Fruit fly (Drosophila melanogaster) whole organism, adult: ENCODE measurements around the gene CG7789.

Experiments used
- CG11617 ChIP-seq: fragments of 200-800 bp; sonication (Bioruptor generic); optimal IDR thresholded peaks from 2 replicates; lab custom pipeline; 2017; ENCODE audit warnings: mild to moderate bottlenecking, missing biosample characterization, missing genetic modification reagents, missing genetic modification characterization
- CG12768 ChIP-seq: fragments of 200-800 bp; sonication (Bioruptor generic); optimal IDR thresholded peaks from 2 replicates; lab custom pipeline; 2017; ENCODE audit warnings: missing biosample characterization, missing genetic modification characterization, mild to moderate bottlenecking, moderate library complexity, missing genetic modification reagents
- CG14711 ChIP-seq: fragments of 200-800 bp; sonication (Bioruptor generic); optimal IDR thresholded peaks from 2 replicates; lab custom pipeline; 2018; ENCODE audit warnings: missing biosample characterization, mild to moderate bottlenecking, missing genetic modification characterization, moderate library complexity
- CG1620 ChIP-seq: fragments of 200-800 bp; sonication (Bioruptor generic); optimal IDR thresholded peaks from 2 replicates; lab custom pipeline; 2016; ENCODE audit warnings: missing biosample characterization, missing genetic modification characterization
- CG33017 ChIP-seq: fragments of 200-800 bp; sonication (Bioruptor generic); optimal IDR thresholded peaks from 2 replicates; lab custom pipeline; 2018; ENCODE audit warnings: missing biosample characterization, mild to moderate bottlenecking, missing genetic modification characterization, moderate library complexity
- CG5204 ChIP-seq: fragments of 200-800 bp; sonication (Bioruptor generic); optimal IDR thresholded peaks from 2 replicates; lab custom pipeline; 2016; ENCODE audit warnings: missing biosample characterization, missing genetic modification characterization
- CG7045 ChIP-seq: fragments of 200-800 bp; sonication (Bioruptor generic); optimal IDR thresholded peaks from 2 replicates; lab custom pipeline; 2017; ENCODE audit warnings: missing biosample characterization, mild to moderate bottlenecking, missing genetic modification characterization
- CG7101 ChIP-seq: fragments of 200-800 bp; sonication (Bioruptor generic); optimal IDR thresholded peaks from 2 replicates; lab custom pipeline; 2018; ENCODE audit warnings: missing biosample characterization, mild to moderate bottlenecking, missing genetic modification characterization, moderate library complexity
- Clk ChIP-seq: fragments of 200-800 bp; sonication (Bioruptor generic); optimal IDR thresholded peaks from 2 replicates; lab custom pipeline; 2017; ENCODE audit warnings: missing biosample characterization, missing genetic modification characterization
- Crg-1 ChIP-seq: fragments of 200-800 bp; sonication (Bioruptor generic); optimal IDR thresholded peaks from 2 replicates; lab custom pipeline; 2016; ENCODE audit warnings: missing biosample characterization, missing genetic modification characterization
- Hr96 ChIP-seq: fragments of 200-800 bp; sonication (Bioruptor generic); optimal IDR thresholded peaks from 2 replicates; lab custom pipeline; 2016; ENCODE audit warnings: missing biosample characterization, missing genetic modification characterization
- Mnt ChIP-seq: fragments of 200-800 bp; sonication (Bioruptor generic); optimal IDR thresholded peaks from 2 replicates; lab custom pipeline; 2016; ENCODE audit warnings: missing biosample characterization, mild to moderate bottlenecking, missing genetic modification characterization
- bab1 ChIP-seq: fragments of 200-800 bp; sonication (Bioruptor generic); optimal IDR thresholded peaks from 3 replicates; lab custom pipeline; 2019; ENCODE audit warnings: missing biosample characterization, mild to moderate bottlenecking, missing genetic modification characterization, moderate library complexity
- cic ChIP-seq: fragments of 200-800 bp; sonication (Bioruptor generic); optimal IDR thresholded peaks from 2 replicates; lab custom pipeline; 2017; ENCODE audit warnings: missing biosample characterization, mild to moderate bottlenecking, missing genetic modification characterization, moderate library complexity
- cnc ChIP-seq, 2 experiments: fragments of >200 bp; optimal IDR thresholded peaks; 2 replicates each; lab custom pipeline; 2017
- kay ChIP-seq: fragments of 200-800 bp; sonication (Bioruptor generic); peaks from one replicate; lab custom pipeline; 2016; ENCODE audit warnings: missing biosample characterization, missing genetic modification characterization, borderline replicate concordance
- ovo ChIP-seq: fragments of 200-800 bp; sonication (Bioruptor generic); optimal IDR thresholded peaks from 2 replicates; lab custom pipeline; 2016; ENCODE audit warnings: missing biosample characterization, missing genetic modification characterization
- pad ChIP-seq: fragments of 200-800 bp; sonication (Bioruptor generic); optimal IDR thresholded peaks from 3 replicates; lab custom pipeline; 2017; ENCODE audit warnings: missing biosample characterization, missing genetic modification characterization, mild to moderate bottlenecking, moderate library complexity, missing genetic modification reagents
- tj ChIP-seq: fragments of 200-800 bp; sonication (Bioruptor generic); optimal IDR thresholded peaks from 3 replicates; lab custom pipeline; 2017; ENCODE audit warnings: missing biosample characterization, mild to moderate bottlenecking, missing genetic modification characterization, moderate library complexity
- toe ChIP-seq: fragments of 200-800 bp; sonication (Bioruptor generic); optimal IDR thresholded peaks from 2 replicates; lab custom pipeline; 2016; ENCODE audit warnings: missing biosample characterization, missing genetic modification characterization

The CG7789 gene

DNA sequence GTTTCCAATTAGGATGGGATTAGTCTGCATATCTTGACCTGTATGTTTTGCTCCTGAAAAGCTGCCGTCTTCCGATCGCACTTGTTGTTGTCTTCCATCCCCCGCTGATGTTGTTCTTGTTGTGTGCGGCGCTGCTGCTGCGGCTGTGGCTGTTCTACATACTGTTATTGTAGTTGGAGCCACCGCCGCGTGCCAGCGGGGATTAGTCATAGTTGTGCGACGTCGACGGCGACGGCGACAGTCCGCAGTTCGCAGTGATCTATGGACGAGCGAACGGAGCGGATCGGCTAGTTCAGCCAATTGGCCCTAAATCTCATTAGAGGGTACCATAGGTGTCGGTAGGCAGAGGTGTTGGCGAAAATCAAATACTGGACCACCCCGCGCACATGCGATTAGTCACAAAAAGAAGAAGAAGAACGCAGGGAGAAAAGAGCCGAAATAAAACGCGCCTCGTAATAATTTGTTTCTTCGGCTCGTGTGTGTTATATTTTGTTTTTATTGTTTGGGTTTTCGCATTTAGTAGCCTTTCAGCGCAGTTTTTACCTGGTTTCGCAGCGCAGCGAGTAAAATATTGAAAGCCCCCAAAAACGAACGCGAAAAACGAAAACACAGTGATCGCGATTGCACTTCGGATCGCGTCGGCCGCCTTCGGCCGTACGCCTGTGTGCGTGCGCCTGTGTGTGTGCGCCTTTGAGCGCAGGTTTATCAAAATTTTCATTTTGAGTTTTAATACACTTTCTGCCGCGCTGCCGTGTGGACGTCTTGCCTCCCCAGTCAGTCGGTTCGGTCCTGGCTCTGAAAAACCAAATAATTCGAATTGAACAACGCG is 37.5 kb upstream of the CG7789 start, which contains the start of gene kay:
kay (plus strand) TSS at position 729 of the 829 bp plus-strand sequence.
- TF ChIP-seq toe (GFP tag; lab: Kevin White, UChicago), result no peak
- TF ChIP-seq Crg-1 (GFP tag; lab: Kevin White, UChicago), result no peak
- TF ChIP-seq CG7045 (GFP tag; lab: Kevin White, UChicago), result no peak
- TF ChIP-seq Hr96, result peak; percentile 2
- TF ChIP-seq bab1 (GFP tag; lab: Kevin White, UChicago), result no peak
- peak; percentile 60 for TF ChIP-seq CG12768 (GFP tag; lab: Kevin White, UChicago)
- TF ChIP-seq cnc (optimal IDR thresholded peaks at IDR 0.05; lab: Kevin White, UChicago), result no peak
- TF ChIP-seq CG11617 (GFP tag; lab: Kevin White, UChicago), result no peak
- TF ChIP-seq kay (GFP tag; lab: Kevin White, UChicago), result peak; percentile 53

DNA sequence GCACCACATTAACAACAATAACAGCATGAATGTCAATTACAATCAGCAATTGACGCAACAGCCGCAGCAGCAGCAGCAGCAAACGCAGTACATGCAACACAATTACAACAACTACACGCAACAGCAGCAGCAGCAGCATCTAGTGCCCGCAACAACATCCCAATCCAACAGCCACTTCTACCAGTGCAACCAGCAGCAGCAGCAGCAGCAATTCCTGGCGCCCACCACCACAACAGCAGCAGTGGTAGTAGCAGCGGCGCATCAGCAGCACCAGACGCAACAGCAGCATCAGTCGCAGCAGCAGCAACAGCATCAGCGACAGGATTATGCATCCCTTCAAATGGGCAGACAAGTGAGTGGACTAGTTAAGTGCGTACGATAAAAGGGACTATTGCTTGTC is 35.8 kb upstream of the CG7789 start:
- TF ChIP-seq Crg-1 (GFP tag; lab: Kevin White, UChicago) (no peak), Clk (GFP tag; lab: Kevin White, UChicago) (no peak), cic (GFP tag; lab: Kevin White, UChicago) (no peak), CG1620 (GFP tag; lab: Kevin White, UChicago) (no peak), CG7101 (tag; lab: Kevin White, UChicago) (no peak), cnc (optimal IDR thresholded peaks at IDR 0.05; lab: Kevin White, UChicago) (no peak), CG5204 (GFP tag; lab: Kevin White, UChicago) (no peak), CG33017 (tag; lab: Kevin White, UChicago) (no peak), CG14711 (no peak), toe (GFP tag; lab: Kevin White, UChicago) (no peak), CG12768 (GFP tag; lab: Kevin White, UChicago) (no peak), pad (GFP tag; lab: Kevin White, UChicago) (no peak), bab1 (GFP tag; lab: Kevin White, UChicago) (no peak), Mnt (no peak), tj (GFP tag; lab: Kevin White, UChicago) (no peak), CG7045 (GFP tag; lab: Kevin White, UChicago) (no peak), CG11617 (GFP tag; lab: Kevin White, UChicago) (no peak), kay (GFP tag; lab: Kevin White, UChicago) (no peak)

DNA sequence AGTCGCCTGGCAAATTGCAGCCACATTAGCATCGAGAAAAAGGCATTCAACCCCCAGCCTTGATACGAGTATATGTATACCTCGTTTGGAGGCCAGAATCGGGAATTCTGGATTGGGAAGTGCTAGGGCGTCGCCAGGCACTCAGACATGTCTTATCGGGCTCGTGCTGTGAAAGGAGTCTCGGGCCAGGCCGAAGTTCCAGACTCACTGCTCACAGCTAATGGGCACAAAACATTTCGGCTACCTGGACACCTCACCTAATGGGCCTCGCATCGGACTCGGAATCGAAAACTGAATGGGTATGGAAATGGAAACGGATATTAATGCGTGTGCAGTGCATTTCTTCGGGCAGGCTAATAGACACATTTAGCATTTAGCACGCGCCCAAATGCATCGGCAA is 32.1 kb upstream of the CG7789 start:
- TF ChIP-seq kay (GFP tag; lab: Kevin White, UChicago) (no peak), Mnt (no peak), CG14711 (no peak), pad (GFP tag; lab: Kevin White, UChicago) (no peak), cnc (optimal IDR thresholded peaks at IDR 0.05; lab: Kevin White, UChicago) (no peak), cic (GFP tag; lab: Kevin White, UChicago) (no peak), CG12768 (GFP tag; lab: Kevin White, UChicago) (no peak), Clk (GFP tag; lab: Kevin White, UChicago) (no peak), toe (GFP tag; lab: Kevin White, UChicago) (no peak), CG5204 (GFP tag; lab: Kevin White, UChicago) (no peak), CG7045 (GFP tag; lab: Kevin White, UChicago) (no peak), Crg-1 (GFP tag; lab: Kevin White, UChicago) (no peak), CG33017 (tag; lab: Kevin White, UChicago) (no peak)

DNA sequence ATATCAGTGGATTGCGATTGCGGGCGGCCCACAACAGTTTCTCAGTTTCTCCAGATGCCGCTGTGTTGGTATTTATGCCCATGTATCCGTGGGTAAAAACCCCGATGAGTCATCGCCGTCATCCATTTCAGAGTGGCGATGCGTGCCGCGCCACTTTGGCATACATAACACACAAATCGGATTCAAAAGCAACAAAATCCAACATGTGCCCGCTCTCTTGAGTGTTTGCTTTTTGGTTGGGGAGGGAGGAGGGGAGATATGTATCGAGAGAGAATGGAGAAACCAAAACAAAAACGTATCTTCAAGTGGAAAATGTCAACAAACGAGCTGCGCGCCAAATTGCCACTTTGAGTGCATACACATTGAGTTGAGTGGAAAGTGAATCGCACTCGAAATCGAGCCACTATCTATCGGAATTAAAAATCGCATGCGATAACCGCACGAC is 31.3 kb upstream of the CG7789 start:
- TF ChIP-seq Crg-1 (GFP tag; lab: Kevin White, UChicago) (no peak), kay (GFP tag; lab: Kevin White, UChicago) (no peak), CG7101 (tag; lab: Kevin White, UChicago) (no peak), cic (GFP tag; lab: Kevin White, UChicago) (peak; percentile 86), CG33017 (tag; lab: Kevin White, UChicago) (peak; percentile 20), Mnt (peak; percentile 87), CG11617 (GFP tag; lab: Kevin White, UChicago) (no peak), CG5204 (GFP tag; lab: Kevin White, UChicago) (no peak), CG7045 (GFP tag; lab: Kevin White, UChicago) (no peak), Clk (GFP tag; lab: Kevin White, UChicago) (no peak)

DNA sequence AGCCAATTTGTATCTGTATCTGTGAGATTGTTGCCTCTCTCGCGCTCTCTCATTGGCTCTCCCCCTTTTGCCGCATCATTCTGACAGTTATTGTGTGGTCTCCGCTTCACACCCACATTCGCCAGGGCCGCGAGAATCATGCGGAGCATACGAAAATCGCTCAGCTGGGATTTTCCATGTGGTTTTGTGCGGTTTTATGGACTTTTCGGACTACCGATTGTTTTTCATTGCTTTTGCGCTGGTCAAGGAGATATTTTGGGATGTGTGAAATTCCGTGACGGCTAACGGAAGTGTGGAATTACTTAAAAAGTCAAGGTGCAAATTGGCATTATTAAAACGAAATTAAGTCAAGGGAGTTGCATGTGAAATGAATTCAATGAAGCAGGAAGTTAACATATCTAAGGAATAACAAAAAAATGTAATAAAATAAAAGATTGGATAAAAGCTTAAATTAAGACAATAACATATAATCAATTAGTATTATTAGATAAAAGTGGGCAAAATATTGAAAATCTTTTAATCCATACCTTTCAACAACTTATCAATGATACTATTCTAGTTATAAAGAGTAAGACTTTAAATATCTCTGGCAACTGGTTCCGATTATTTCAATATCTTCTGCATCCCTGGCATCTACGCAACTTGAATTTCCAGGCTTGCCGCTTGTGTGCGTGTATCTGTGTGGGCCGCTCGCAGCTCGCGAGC is 30.8 kb upstream of the CG7789 start:
- no peak for TF ChIP-seq Clk (GFP tag; lab: Kevin White, UChicago)
- TF ChIP-seq Hr96, result peak; percentile 59
- peak in 1 of 2 experiments; percentile 89 for TF ChIP-seq cnc (optimal IDR thresholded peaks at IDR 0.05; lab: Kevin White, UChicago)
- TF ChIP-seq cic (GFP tag; lab: Kevin White, UChicago), result no peak
- peak; percentile 19 for TF ChIP-seq toe (GFP tag; lab: Kevin White, UChicago)
- peak; percentile 16 for TF ChIP-seq tj (GFP tag; lab: Kevin White, UChicago)
- TF ChIP-seq CG12768 (GFP tag; lab: Kevin White, UChicago), result no peak
- no peak for TF ChIP-seq Mnt
- no peak for TF ChIP-seq CG14711
- TF ChIP-seq bab1 (GFP tag; lab: Kevin White, UChicago), result no peak
- TF ChIP-seq ovo, result peak; percentile 5
- peak; percentile 50 for TF ChIP-seq CG7045 (GFP tag; lab: Kevin White, UChicago)
- no peak for TF ChIP-seq Crg-1 (GFP tag; lab: Kevin White, UChicago)
- TF ChIP-seq CG5204 (GFP tag; lab: Kevin White, UChicago), result peak; percentile 36
- no peak for TF ChIP-seq kay (GFP tag; lab: Kevin White, UChicago)
- peak; percentile 29 for TF ChIP-seq CG11617 (GFP tag; lab: Kevin White, UChicago)
- TF ChIP-seq pad (GFP tag; lab: Kevin White, UChicago), result peak; percentile 46
